Fruit fly (Drosophila melanogaster): ENCODE measurements around the gene CG14454.

CG14454 gene

dm6 chr3L:22646007-22646406, 46.3 kb downstream of the CG14454 start, which contains the start of gene CG33767:
Gene CG33767 (plus strand): TSS chr3L:22646307.
- TF ChIP-seq fd59A (GFP tag; optimal IDR thresholded peaks at IDR 0.05) (no peak), Eip78C (GFP tag) (no peak), Ets21C (GFP tag; optimal IDR thresholded peaks at IDR 0.05) (no peak), CG6854 (GFP tag; optimal IDR thresholded peaks at IDR 0.05) (no peak), Met (GFP tag; optimal IDR thresholded peaks at IDR 0.05) (no peak), Sox14 (GFP tag; optimal IDR thresholded peaks at IDR 0.05) (no peak), spab (GFP tag; optimal IDR thresholded peaks at IDR 0.05) (no peak), acj6 (GFP tag; optimal IDR thresholded peaks at IDR 0.05) (no peak), Hr38 (GFP tag; optimal IDR thresholded peaks at IDR 0.05) (no peak), dac (GFP tag; optimal IDR thresholded peaks at IDR 0.05) (no peak), net (GFP tag; optimal IDR thresholded peaks at IDR 0.05) (no peak), dsx (GFP tag; optimal IDR thresholded peaks at IDR 0.05; ENCODE audit: poor library complexity, severe bottlenecking) (no peak), fkh (GFP tag; optimal IDR thresholded peaks at IDR 0.05) (no peak), CG6792 (GFP tag; optimal IDR thresholded peaks at IDR 0.05) (no peak), cyc (GFP tag; optimal IDR thresholded peaks at IDR 0.05) (no peak)

dm6 chr3L:22645327-22645726, 47.0 kb downstream of the CG14454 start, which contains the start of gene CG33766:
Gene CG33766 (plus strand): TSS chr3L:22645627.
- no peak for TF ChIP-seq Eip78C (GFP tag)
- TF ChIP-seq CG31627 (GFP tag; optimal IDR thresholded peaks at IDR 0.05) = no peak
- no peak for TF ChIP-seq Eip93F (GFP tag; optimal IDR thresholded peaks at IDR 0.05)
- TF ChIP-seq achi (GFP tag; optimal IDR thresholded peaks at IDR 0.05) = no peak
- no peak for TF ChIP-seq CG8119 (GFP tag; IDR thresholded peaks at IDR 0.05)

dm6 chr3L:22642276-22642900, 49.9 kb downstream of the CG14454 start:
- no peak for TF ChIP-seq salr (GFP tag; optimal IDR thresholded peaks at IDR 0.05)
- TF ChIP-seq CG10669 (GFP tag; optimal IDR thresholded peaks at IDR 0.05) = no peak
- no peak for TF ChIP-seq Sox102F (GFP tag; optimal IDR thresholded peaks at IDR 0.05)

Measured in whole organism, prepupa.